Fruit fly (Drosophila melanogaster) whole organism, embryonic: ENCODE data around the gene Kat60.
A peak's percentile ranks its signal among the peaks of the same experiment; 100 is the strongest.

Experiments used
- Antp ChIP-seq: fragments of 200-800 bp; sonication (Bioruptor generic); optimal IDR thresholded peaks from 3 replicates; lab custom pipeline; 2016; ENCODE audit warnings: missing biosample characterization, missing genetic modification characterization
- CG10147 ChIP-seq: fragments of 200-800 bp; sonication (Bioruptor generic); optimal IDR thresholded peaks from 2 replicates; lab custom pipeline; 2019; ENCODE audit warnings: missing biosample characterization, mild to moderate bottlenecking, missing genetic modification characterization, moderate library complexity
- CG1233 ChIP-seq: fragments of 200-800 bp; sonication (Bioruptor generic); optimal IDR thresholded peaks from 4 replicates; lab custom pipeline; 2018; ENCODE audit warnings: missing biosample characterization, mild to moderate bottlenecking, missing genetic modification characterization
- CG12659 ChIP-seq: fragments of 200-800 bp; sonication (Bioruptor generic); optimal IDR thresholded peaks from 3 replicates; lab custom pipeline; 2017; ENCODE audit warnings: mild to moderate bottlenecking, missing biosample characterization, missing genetic modification reagents, missing genetic modification characterization
- CG1603 ChIP-seq: fragments of 200-800 bp; sonication (Bioruptor generic); optimal IDR thresholded peaks from 2 replicates; lab custom pipeline; 2019; ENCODE audit warnings: missing biosample characterization, mild to moderate bottlenecking, missing genetic modification characterization, moderate library complexity
- CG16813 ChIP-seq: fragments of 200-800 bp; sonication (Bioruptor generic); IDR thresholded peaks from 3 replicates; pipeline ENCODE4 v1.3.6; 2022; ENCODE audit warnings: missing biosample characterization, missing genetic modification characterization; ENCODE audit not compliant: partially characterized antibody
- CG18476 ChIP-seq: fragments of 200-800 bp; sonication (Bioruptor generic); optimal IDR thresholded peaks from 2 replicates; lab custom pipeline; 2016; ENCODE audit warnings: missing biosample characterization, mild to moderate bottlenecking, missing genetic modification characterization
- CG2875 ChIP-seq: fragments of 200-800 bp; sonication (Bioruptor generic); optimal IDR thresholded peaks from 2 replicates; lab custom pipeline; 2017; ENCODE audit warnings: missing biosample characterization, mild to moderate bottlenecking, missing genetic modification characterization, missing genetic modification reagents
- CG31388 ChIP-seq: fragments of 200-800 bp; sonication (Bioruptor generic); optimal IDR thresholded peaks from 2 replicates; lab custom pipeline; 2016; ENCODE audit warnings: missing biosample characterization, missing genetic modification characterization
- CG3847 ChIP-seq: fragments of 200-800 bp; sonication (Bioruptor generic); IDR thresholded peaks from 2 replicates; pipeline ENCODE4 v1.3.6; 2022; ENCODE audit warnings: missing biosample characterization, missing genetic modification characterization
- CG4282 ChIP-seq: fragments of 200-800 bp; sonication (Bioruptor generic); optimal IDR thresholded peaks from 2 replicates; lab custom pipeline; 2016; ENCODE audit warnings: missing biosample characterization, missing genetic modification characterization
- CG4404 ChIP-seq: fragments of 200-800 bp; sonication (Bioruptor generic); IDR thresholded peaks from 2 replicates; pipeline ENCODE4 v1.3.6; 2022; ENCODE audit warnings: missing biosample characterization, missing genetic modification characterization
- CG6175 ChIP-seq: fragments of 200-800 bp; sonication (Bioruptor generic); IDR thresholded peaks from 3 replicates; pipeline ENCODE4 v1.3.6; 2022; ENCODE audit warnings: missing biosample characterization, missing genetic modification characterization
- CG6765 ChIP-seq: fragments of 200-800 bp; sonication (Bioruptor generic); optimal IDR thresholded peaks from 3 replicates; lab custom pipeline; 2017; ENCODE audit warnings: missing biosample characterization, mild to moderate bottlenecking, missing genetic modification characterization
- CG8359 ChIP-seq: fragments of 200-800 bp; sonication (Bioruptor generic); optimal IDR thresholded peaks from 2 replicates; lab custom pipeline; 2017; ENCODE audit warnings: missing biosample characterization, mild to moderate bottlenecking, missing genetic modification characterization, borderline replicate concordance
- CG9932 ChIP-seq: fragments of 200-800 bp; sonication (Bioruptor generic); IDR thresholded peaks from 2 replicates; pipeline ENCODE4 v1.3.6; 2022; ENCODE audit warnings: missing biosample characterization, missing genetic modification characterization
- D19A ChIP-seq: fragments of 200-800 bp; optimal IDR thresholded peaks from 3 replicates; lab custom pipeline; 2019; ENCODE audit warnings: missing biosample characterization, mild to moderate bottlenecking, missing genetic modification characterization, moderate library complexity
- Dfd ChIP-seq, 2 experiments: fragments of >200 bp; optimal IDR thresholded peaks; 2 replicates each; lab custom pipeline; 2017; ENCODE audit warnings: missing biosample characterization in 2 of 2, missing genetic modification characterization in 2 of 2
- Doc2 ChIP-seq: fragments of 200-800 bp; sonication (Bioruptor generic); IDR thresholded peaks from 2 replicates; pipeline ENCODE4 v1.3.6; 2022; ENCODE audit warnings: missing biosample characterization, missing genetic modification characterization
- Ets97D ChIP-seq: fragments of 200-800 bp; sonication (Bioruptor generic); optimal IDR thresholded peaks from 3 replicates; lab custom pipeline; 2016; ENCODE audit warnings: missing biosample characterization, missing genetic modification characterization
- Hr3 ChIP-seq: fragments of 200-800 bp; sonication (Bioruptor generic); optimal IDR thresholded peaks from 3 replicates; lab custom pipeline; 2016; ENCODE audit warnings: missing biosample characterization, missing genetic modification characterization
- Jarid2 ChIP-seq: fragments of 200-800 bp; sonication (Bioruptor generic); optimal IDR thresholded peaks from 3 replicates; lab custom pipeline; 2017; ENCODE audit warnings: mild to moderate bottlenecking, missing biosample characterization, missing genetic modification reagents, missing genetic modification characterization
- NC2α ChIP-seq: fragments of 200-800 bp; sonication (Bioruptor generic); optimal IDR thresholded peaks from 2 replicates; lab custom pipeline; 2016; ENCODE audit warnings: missing biosample characterization, missing genetic modification characterization
- Pdp1 ChIP-seq, 2 experiments: fragments of 200-800 bp; sonication (Bioruptor generic); optimal IDR thresholded peaks; 3 replicates each; lab custom pipeline; 2016; ENCODE audit warnings: missing biosample characterization in 2 of 2, missing genetic modification characterization in 2 of 2, mild to moderate bottlenecking in 1 of 2, moderate library complexity in 1 of 2
- Rx ChIP-seq: fragments of 200-800 bp; sonication (Bioruptor generic); IDR thresholded peaks from 2 replicates; pipeline ENCODE4 v1.3.6; 2022; ENCODE audit warnings: missing biosample characterization, missing genetic modification characterization
- Xrp1 ChIP-seq: fragments of 200-800 bp; sonication (Bioruptor generic); IDR thresholded peaks from 2 replicates; pipeline ENCODE4 v1.3.6; 2022; ENCODE audit warnings: missing biosample characterization, missing genetic modification characterization
- YL-1 ChIP-seq: fragments of 200-800 bp; sonication (Bioruptor generic); optimal IDR thresholded peaks from 3 replicates; lab custom pipeline; 2017; ENCODE audit warnings: missing biosample characterization, mild to moderate bottlenecking, missing genetic modification characterization
- ab ChIP-seq: fragments of 200-800 bp; sonication (Bioruptor generic); optimal IDR thresholded peaks from 2 replicates; lab custom pipeline; 2016; ENCODE audit warnings: missing biosample characterization, missing genetic modification characterization
- abd-A ChIP-seq: fragments of 200-800 bp; sonication (Bioruptor generic); optimal IDR thresholded peaks from 3 replicates; lab custom pipeline; 2019; ENCODE audit warnings: missing biosample characterization, mild to moderate bottlenecking, missing genetic modification characterization, moderate library complexity
- al ChIP-seq: fragments of 200-800 bp; sonication (Bioruptor generic); IDR thresholded peaks from 2 replicates; pipeline ENCODE4 v1.3.6; 2022; ENCODE audit warnings: missing biosample characterization, missing genetic modification characterization
- aop ChIP-seq: fragments of 200-800 bp; sonication (Bioruptor generic); IDR thresholded peaks from 2 replicates; pipeline ENCODE4 v1.3.6; 2022; ENCODE audit warnings: missing biosample characterization, missing genetic modification characterization
- az2 ChIP-seq: fragments of 200-800 bp; sonication (Bioruptor generic); optimal IDR thresholded peaks from 3 replicates; lab custom pipeline; 2016; ENCODE audit warnings: missing biosample characterization, missing genetic modification characterization
- br ChIP-seq: fragments of >200 bp; optimal IDR thresholded peaks from 2 replicates; lab custom pipeline; 2017
- btn ChIP-seq: fragments of 200-800 bp; sonication (Bioruptor generic); optimal IDR thresholded peaks from 2 replicates; lab custom pipeline; 2016; ENCODE audit warnings: missing biosample characterization, missing genetic modification characterization
- cad ChIP-seq: fragments of >200 bp; optimal IDR thresholded peaks from 2 replicates; lab custom pipeline; 2017; ENCODE audit warnings: missing biosample characterization, missing genetic modification characterization
- chif ChIP-seq, 2 experiments: fragments of 200-800 bp; sonication (Bioruptor generic); optimal IDR thresholded peaks; 3 replicates each; lab custom pipeline; 2016; ENCODE audit warnings: missing biosample characterization in 2 of 2, missing genetic modification characterization in 2 of 2
- dati ChIP-seq: fragments of 200-800 bp; sonication (Bioruptor generic); IDR thresholded peaks from 2 replicates; pipeline ENCODE4 v1.3.6; 2022; ENCODE audit warnings: missing biosample characterization, missing genetic modification characterization
- ems ChIP-seq: fragments of 200-800 bp; sonication (Bioruptor generic); optimal IDR thresholded peaks from 3 replicates; lab custom pipeline; 2016; ENCODE audit warnings: missing biosample characterization, missing genetic modification characterization
- exex ChIP-seq: fragments of 200-800 bp; sonication (Bioruptor generic); optimal IDR thresholded peaks from 4 replicates; lab custom pipeline; 2018; ENCODE audit warnings: missing biosample characterization, mild to moderate bottlenecking, missing genetic modification characterization, moderate library complexity
- ftz-f1 ChIP-seq: fragments of 200-800 bp; sonication (Bioruptor generic); optimal IDR thresholded peaks from 2 replicates; lab custom pipeline; 2016; ENCODE audit warnings: missing biosample characterization, missing genetic modification characterization
- gem ChIP-seq: fragments of 200-800 bp; sonication (Bioruptor generic); optimal IDR thresholded peaks from 2 replicates; lab custom pipeline; 2019; ENCODE audit warnings: missing biosample characterization, mild to moderate bottlenecking, missing genetic modification characterization, moderate library complexity
- inv ChIP-seq: fragments of 200-800 bp; sonication (Bioruptor generic); IDR thresholded peaks from 2 replicates; pipeline ENCODE4 v1.3.6; 2022; ENCODE audit warnings: missing biosample characterization, missing genetic modification characterization; ENCODE audit not compliant: partially characterized antibody
- jumu ChIP-seq: fragments of 200-800 bp; sonication (Bioruptor generic); optimal IDR thresholded peaks from 3 replicates; lab custom pipeline; 2016; ENCODE audit warnings: missing biosample characterization, missing genetic modification characterization
- lbe ChIP-seq: fragments of 200-800 bp; sonication (Bioruptor generic); optimal IDR thresholded peaks from 2 replicates; lab custom pipeline; 2016; ENCODE audit warnings: missing biosample characterization, mild to moderate bottlenecking, missing genetic modification characterization
- nerfin-2 ChIP-seq: fragments of 200-800 bp; sonication (Bioruptor generic); IDR thresholded peaks from 2 replicates; pipeline ENCODE4 v1.3.6; 2022; ENCODE audit warnings: missing biosample characterization, missing genetic modification characterization; ENCODE audit not compliant: partially characterized antibody
- pita ChIP-seq: fragments of 200-800 bp; sonication (Bioruptor generic); optimal IDR thresholded peaks from 2 replicates; lab custom pipeline; 2017; ENCODE audit warnings: missing biosample characterization, mild to moderate bottlenecking, missing genetic modification characterization
- pnt ChIP-seq: fragments of 200-800 bp; sonication (Bioruptor generic); optimal IDR thresholded peaks from 3 replicates; lab custom pipeline; 2016; ENCODE audit warnings: missing biosample characterization, missing genetic modification characterization
- salm ChIP-seq: fragments of 200-800 bp; sonication (Bioruptor generic); optimal IDR thresholded peaks from 2 replicates; lab custom pipeline; 2018; ENCODE audit warnings: missing biosample characterization, mild to moderate bottlenecking, missing genetic modification characterization
- sc ChIP-seq, 3 experiments: fragments of >200 bp in 2 of 3; fragments of 200-800 bp in 1 of 3; sonication (Bioruptor generic) in 1 of 3; optimal IDR thresholded peaks; 2 replicates in 2 of 3; 3 replicates in 1 of 3; lab custom pipeline; 2017; ENCODE audit warnings: mild to moderate bottlenecking in 1 of 3, missing biosample characterization in 1 of 3, missing genetic modification characterization in 1 of 3, missing genetic modification reagents in 1 of 3
- sens ChIP-seq: fragments of 200-800 bp; sonication (Bioruptor generic); peaks from one replicate; lab custom pipeline; 2016; ENCODE audit warnings: missing biosample characterization, missing genetic modification characterization
- usp ChIP-seq: fragments of >200 bp; optimal IDR thresholded peaks from 2 replicates; lab custom pipeline; 2017; ENCODE audit warnings: missing biosample characterization, missing genetic modification characterization

Kat60 gene

DNA sequence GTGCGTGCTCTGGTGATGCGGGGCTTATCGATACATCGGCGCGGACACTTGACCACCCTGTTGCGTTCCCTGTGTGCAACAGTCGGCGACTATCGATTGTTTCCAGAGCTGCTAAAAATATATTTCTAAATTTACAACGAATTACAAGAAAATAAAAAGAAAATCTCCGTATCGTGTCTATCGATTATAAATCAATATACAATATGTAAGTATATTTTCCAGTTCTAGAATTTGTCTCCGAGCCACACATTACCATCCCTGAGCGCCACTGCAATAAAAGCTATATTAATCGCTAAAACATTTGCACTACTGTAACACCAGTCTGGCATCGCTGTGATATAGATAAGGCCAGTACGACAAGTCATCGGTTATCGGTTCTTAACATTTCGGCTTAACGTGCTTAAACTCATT is at the start of gene Kat60, which contains the start of gene Mms19 (continued):
- TF ChIP-seq az2 (GFP tag; lab: Kevin White, UChicago) = peak; percentile 66
- no peak for TF ChIP-seq br
- TF ChIP-seq D19A (tag; lab: Kevin White, UChicago) = no peak
- no peak for TF ChIP-seq CG8359
- no peak for TF ChIP-seq exex
- TF ChIP-seq jumu (GFP tag; lab: Kevin White, UChicago) = peak; percentile 60
- TF ChIP-seq al (GFP tag; lab: Robert Waterston, UW) = peak; percentile 67
- TF ChIP-seq CG31388 (GFP tag; lab: Kevin White, UChicago) = peak; percentile 44
- TF ChIP-seq Ets97D (GFP tag; lab: Kevin White, UChicago) = peak; percentile 81
- peak; percentile 94 for TF ChIP-seq sens (GFP tag; lab: Kevin White, UChicago)
- TF ChIP-seq CG3847 (GFP tag; lab: Robert Waterston, UW) = peak; percentile 83
- TF ChIP-seq CG1233 = peak; percentile 37
- no peak for TF ChIP-seq Doc2
- TF ChIP-seq sc (optimal IDR thresholded peaks at IDR 0.05; lab: Kevin White, UChicago) = no peak
- TF ChIP-seq sc (GFP tag; optimal IDR thresholded peaks at IDR 0.05; lab: Kevin White, UChicago) = no peak
- no peak for TF ChIP-seq aop (GFP tag; lab: Robert Waterston, UW)
- no peak for TF ChIP-seq cad (GFP tag; lab: Kevin White, UChicago)
- TF ChIP-seq CG6175 (GFP tag; lab: Robert Waterston, UW) = peak; percentile 48; the same call in 1 of the 3 replicates
- TF ChIP-seq CG10147 (GFP tag; lab: Kevin White, UChicago) = no peak
- TF ChIP-seq Xrp1 = peak; percentile 57; the same call in 1 of the 2 replicates
- no peak for TF ChIP-seq gem (tag; lab: Kevin White, UChicago)
- no peak for TF ChIP-seq CG2875 (GFP tag; lab: Kevin White, UChicago)
- peak; percentile 85 for TF ChIP-seq CG12659 (GFP tag; lab: Kevin White, UChicago)
- peak; percentile 82 for TF ChIP-seq nerfin-2 (GFP tag; lab: Robert Waterston, UW)
- peak; percentile 50 for TF ChIP-seq ems
- peak; percentile 97 for TF ChIP-seq CG16813
- peak; percentile 96 for TF ChIP-seq inv (GFP tag; lab: Robert Waterston, UW)
- TF ChIP-seq CG18476 = peak; percentile 76
- TF ChIP-seq NC2α = peak; percentile 55
- no peak for TF ChIP-seq pita (GFP tag; lab: Kevin White, UChicago)
- no peak for TF ChIP-seq abd-A (tag; lab: Kevin White, UChicago)
- peak; percentile 68 to 77 for TF ChIP-seq Pdp1 (GFP tag; optimal IDR thresholded peaks at IDR 0.05; lab: Kevin White, UChicago)
- TF ChIP-seq Rx (GFP tag; lab: Robert Waterston, UW) = 0 out of 2 replicates have a peak, but pooled peaks have one; percentile 30
- no peak for TF ChIP-seq ftz-f1 (GFP tag; lab: Kevin White, UChicago)
- peak; percentile 34 to 69 for TF ChIP-seq chif (GFP tag; optimal IDR thresholded peaks at IDR 0.05; lab: Kevin White, UChicago)
- peak; percentile 91 for TF ChIP-seq CG9932 (GFP tag; lab: Robert Waterston, UW)
- TF ChIP-seq Antp = peak; percentile 47
- TF ChIP-seq lbe (GFP tag; lab: Kevin White, UChicago) = peak; percentile 29
- peak; percentile 25 for TF ChIP-seq CG1603 (tag; lab: Kevin White, UChicago)
- TF ChIP-seq CG6765 (GFP tag; lab: Kevin White, UChicago) = no peak
- no peak for TF ChIP-seq dati (GFP tag; lab: Robert Waterston, UW)
- no peak for TF ChIP-seq btn
- peak; percentile 77 for TF ChIP-seq YL-1
- TF ChIP-seq salm (tag; lab: Kevin White, UChicago) = no peak
- no peak for TF ChIP-seq ab (GFP tag; lab: Kevin White, UChicago)
- peak; percentile 74 for TF ChIP-seq CG4404 (GFP tag; lab: Robert Waterston, UW)
- no peak for TF ChIP-seq Dfd (GFP tag; optimal IDR thresholded peaks at IDR 0.05; lab: Kevin White, UChicago)
- peak; percentile 30 for TF ChIP-seq Jarid2 (GFP tag; lab: Kevin White, UChicago)
- peak; percentile 62 for TF ChIP-seq Hr3 (GFP tag; lab: Kevin White, UChicago)
- no peak for TF ChIP-seq usp (GFP tag; lab: Kevin White, UChicago)
- peak; percentile 60 for TF ChIP-seq pnt (GFP tag; lab: Kevin White, UChicago)
- TF ChIP-seq CG4282 = peak; percentile 3
